Worm (Caenorhabditis elegans) whole organism, L1 larva: ENCODE results near the gene Y82E9BR.3.

Source experiments
- ceh-63 ChIP-seq: fragments of 200-800 bp; sonication (Bioruptor generic); optimal IDR thresholded peaks from 2 replicates; lab custom pipeline; 2018; ENCODE audit warnings: mild to moderate bottlenecking, missing genetic modification characterization, missing compliant biosample characterization
- ces-1 ChIP-seq: fragments of 150-350 bp; optimal IDR thresholded peaks from 2 replicates; lab custom pipeline; 2014; ENCODE audit warnings: missing biosample characterization, missing genetic modification reagents, missing genetic modification characterization
- fos-1 ChIP-seq: fragments of 150-350 bp; optimal IDR thresholded peaks from 2 replicates; lab custom pipeline; 2014; ENCODE audit warnings: missing biosample characterization, missing genetic modification characterization
- hlh-17 ChIP-seq: fragments of 200-800 bp; sonication (Bioruptor generic); optimal IDR thresholded peaks from 2 replicates; lab custom pipeline; 2018; ENCODE audit warnings: missing genetic modification characterization, mild to moderate bottlenecking, missing compliant biosample characterization, moderate library complexity, borderline replicate concordance
- lir-3 ChIP-seq: sonication (generic microtip); optimal IDR thresholded peaks from 2 replicates; lab custom pipeline; 2016; ENCODE audit warnings: mild to moderate bottlenecking, missing genetic modification characterization, moderate library complexity, missing compliant biosample characterization; ENCODE audit not compliant: poor library complexity
- nhr-19 ChIP-seq: fragments of 200-800 bp; sonication (Bioruptor generic); conservative IDR thresholded peaks from 2 replicates; pipeline ENCODE4 v1.3.6; 2022; ENCODE audit warnings: missing genetic modification characterization, missing compliant biosample characterization
- vab-15 ChIP-seq: sonication (generic microtip); optimal IDR thresholded peaks from 2 replicates; lab custom pipeline; 2017; ENCODE audit warnings: missing genotype, mild to moderate bottlenecking, missing genetic modification characterization, missing compliant biosample characterization

DNA sequence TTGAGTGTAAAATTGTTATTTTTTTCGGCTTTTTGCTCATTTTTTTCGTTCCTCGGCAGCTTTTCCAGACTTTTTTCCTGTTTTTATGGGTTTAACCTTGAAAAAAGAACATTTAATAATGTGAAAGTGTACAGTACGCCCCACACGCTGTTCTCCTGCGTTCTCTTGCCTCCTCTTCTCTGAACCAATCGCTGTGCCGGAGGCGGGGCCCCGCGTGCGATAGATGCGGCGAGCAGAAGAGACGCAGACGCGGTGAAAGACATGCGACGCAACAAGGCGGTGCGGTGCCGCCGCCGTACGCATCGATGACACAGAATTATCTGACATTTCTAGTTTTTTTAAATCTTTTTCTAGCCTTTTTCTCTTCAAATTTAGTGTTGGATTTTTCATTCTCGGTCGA is 17.7 kb downstream of the Y82E9BR.3 start:
- no peak for TF ChIP-seq ces-1 (GFP tag; lab: Kevin White, UChicago)
- TF ChIP-seq lir-3 (tag; lab: Kevin White, UChicago) = no peak
- no peak for TF ChIP-seq hlh-17 (GFP tag; lab: Kevin White, UChicago)
- TF ChIP-seq vab-15 (tag; lab: Kevin White, UChicago) = no peak
- TF ChIP-seq fos-1 = no peak
- no peak for TF ChIP-seq ceh-63
- no peak for TF ChIP-seq nhr-19
